Fruit fly (Drosophila melanogaster): ENCODE measurements around the gene rin.

dm6 chr3R:13684569-13685402 lies 38.0 kb downstream of the rin start:
- TF ChIP-seq Hr83 (GFP tag; optimal IDR thresholded peaks at IDR 0.05; ENCODE audit: poor library complexity, severe bottlenecking), result no peak
- TF ChIP-seq HLH106 (tag; optimal IDR thresholded peaks at IDR 0.05), result no peak
- peak; percentile 25 for TF ChIP-seq OdsH (GFP tag; optimal IDR thresholded peaks at IDR 0.05)
- no peak for TF ChIP-seq usp (GFP tag; optimal IDR thresholded peaks at IDR 0.05)
- TF ChIP-seq Mio (GFP tag; optimal IDR thresholded peaks at IDR 0.05), result no peak
- TF ChIP-seq h (GFP tag; optimal IDR thresholded peaks at IDR 0.05), result peak; percentile 62
- TF ChIP-seq foxo (GFP tag; optimal IDR thresholded peaks at IDR 0.05), result peak in 1 of 2 experiments; percentile 14
- no peak for TF ChIP-seq fru (GFP tag; optimal IDR thresholded peaks at IDR 0.05)
- TF ChIP-seq Sp1 (GFP tag; optimal IDR thresholded peaks at IDR 0.05), result no peak
- TF ChIP-seq Myc (optimal IDR thresholded peaks at IDR 0.05), result no peak
- no peak for TF ChIP-seq woc (GFP tag; optimal IDR thresholded peaks at IDR 0.05)
- TF ChIP-seq N (GFP tag; optimal IDR thresholded peaks at IDR 0.05), result peak; percentile 58
- peak; percentile 32 for TF ChIP-seq Hnf4 (GFP tag; optimal IDR thresholded peaks at IDR 0.05)
- no peak for TF ChIP-seq CrebA (GFP tag; optimal IDR thresholded peaks at IDR 0.05; ENCODE audit: borderline replicate concordance)
